Worm (Caenorhabditis elegans) whole organism, young adult: ENCODE data around the gene str-88.
A peak's percentile ranks its signal among the peaks of the same experiment; 100 is the strongest.

Experiments
- F23B12.7 ChIP-seq: sonication (generic microtip); optimal IDR thresholded peaks from 2 replicates; lab custom pipeline; 2017; ENCODE audit warnings: missing genetic modification characterization, mild to moderate bottlenecking, missing compliant biosample characterization, antibody characterized with exemption, moderate library complexity; ENCODE audit not compliant: insufficient read depth
- F39B2.1 ChIP-seq: fragments of 200-800 bp; sonication (Bioruptor generic); IDR thresholded peaks from 2 replicates; pipeline ENCODE4 v1.3.6; 2022; ENCODE audit warnings: missing genetic modification reagents, missing genetic modification characterization, missing compliant biosample characterization
- F49E8.2 ChIP-seq: sonication (generic microtip); optimal IDR thresholded peaks from 3 replicates; lab custom pipeline; 2017; ENCODE audit warnings: missing genetic modification characterization, mild to moderate bottlenecking, missing compliant biosample characterization, antibody characterized with exemption, moderate library complexity; ENCODE audit not compliant: insufficient read depth
- F55B11.4 ChIP-seq: sonication (generic microtip); optimal IDR thresholded peaks from 2 replicates; lab custom pipeline; 2016; ENCODE audit warnings: missing compliant biosample characterization, missing genetic modification characterization, borderline replicate concordance; ENCODE audit not compliant: insufficient read depth
- F57A8.1 ChIP-seq: fragments of 200-800 bp; sonication (Bioruptor generic); optimal IDR thresholded peaks from 2 replicates; lab custom pipeline; 2018; ENCODE audit warnings: mild to moderate bottlenecking, missing genetic modification characterization, moderate library complexity, missing compliant biosample characterization
- K11D2.4 ChIP-seq: fragments of 200-800 bp; sonication (Bioruptor generic); IDR thresholded peaks from 2 replicates; pipeline ENCODE4 v1.3.6; 2022; ENCODE audit warnings: missing genetic modification reagents, missing genetic modification characterization, missing compliant biosample characterization
- Y53G8AR.9 ChIP-seq: fragments of 200-800 bp; sonication (Bioruptor generic); conservative IDR thresholded peaks from 2 replicates; pipeline ENCODE4 v1.3.6; 2022; ENCODE audit warnings: missing genetic modification reagents, missing genetic modification characterization, missing compliant biosample characterization
- Y56A3A.18 ChIP-seq: fragments of 200-800 bp; sonication (Bioruptor generic); IDR thresholded peaks from 2 replicates; pipeline ENCODE4 v1.3.6; 2022; ENCODE audit warnings: missing genetic modification reagents, missing genetic modification characterization, missing compliant biosample characterization
- Y67H2A.10 ChIP-seq: fragments of 200-800 bp; sonication (Bioruptor generic); conservative IDR thresholded peaks from 2 replicates; pipeline ENCODE4 v1.3.6; 2022; ENCODE audit warnings: missing genetic modification reagents, missing genetic modification characterization, missing compliant biosample characterization
- Y79H2A.3 ChIP-seq: fragments of 200-800 bp; sonication (Bioruptor generic); conservative IDR thresholded peaks from 2 replicates; pipeline ENCODE4 v1.3.6; 2022; ENCODE audit warnings: missing genetic modification reagents, missing genetic modification characterization, missing compliant biosample characterization
- ZK185.1 ChIP-seq: sonication (generic microtip); optimal IDR thresholded peaks from 2 replicates; lab custom pipeline; 2016; ENCODE audit warnings: mild to moderate bottlenecking, missing genetic modification characterization, missing compliant biosample characterization; ENCODE audit not compliant: poor library complexity, severe bottlenecking
- akir-1 ChIP-seq: fragments of 200-800 bp; sonication (Bioruptor generic); optimal IDR thresholded peaks from 2 replicates; lab custom pipeline; 2018; ENCODE audit warnings: mild to moderate bottlenecking, missing genetic modification characterization, moderate library complexity, missing compliant biosample characterization
- atf-7 ChIP-seq: sonication (generic microtip); optimal IDR thresholded peaks from 2 replicates; lab custom pipeline; 2017; ENCODE audit warnings: mild to moderate bottlenecking, missing genetic modification characterization, missing compliant biosample characterization
- attf-3 ChIP-seq: fragments of 200-800 bp; sonication (Bioruptor generic); conservative IDR thresholded peaks from 2 replicates; pipeline ENCODE4 v1.3.6; 2022; ENCODE audit warnings: missing genetic modification reagents, missing genetic modification characterization, missing compliant biosample characterization
- attf-6 ChIP-seq: fragments of 200-800 bp; sonication (Bioruptor generic); IDR thresholded peaks from 2 replicates; pipeline ENCODE4 v1.3.6; 2022; ENCODE audit warnings: missing genetic modification reagents, missing genetic modification characterization, missing compliant biosample characterization
- ccch-3 ChIP-seq: fragments of 200-800 bp; sonication (Bioruptor generic); optimal IDR thresholded peaks from 2 replicates; lab custom pipeline; 2018; ENCODE audit warnings: mild to moderate bottlenecking, missing genetic modification characterization, missing compliant biosample characterization
- cebp-1 ChIP-seq, 2 experiments: fragments of 200-800 bp in 1 of 2; sonication (Bioruptor generic) in 1 of 2; sonication (generic microtip) in 1 of 2; IDR thresholded peaks in 1 of 2; optimal IDR thresholded peaks in 1 of 2; 2 replicates each; pipeline versions ENCODE4 v1.3.6 to Lab custom; 2017 to 2022; ENCODE audit warnings: missing compliant biosample characterization in 2 of 2, missing genetic modification characterization in 2 of 2, mild to moderate bottlenecking in 1 of 2, missing genetic modification reagents in 1 of 2, moderate library complexity in 1 of 2
- ceh-27 ChIP-seq: fragments of 200-800 bp; sonication (Bioruptor generic); optimal IDR thresholded peaks from 2 replicates; lab custom pipeline; 2018; ENCODE audit warnings: mild to moderate bottlenecking, missing genetic modification characterization, moderate library complexity, missing compliant biosample characterization
- ceh-79 ChIP-seq: sonication (generic microtip); optimal IDR thresholded peaks from 2 replicates; lab custom pipeline; 2017; ENCODE audit warnings: mild to moderate bottlenecking, missing genetic modification characterization, missing compliant biosample characterization
- ceh-91 ChIP-seq: fragments of 200-800 bp; sonication (Bioruptor generic); IDR thresholded peaks from 2 replicates; pipeline ENCODE4 v1.3.6; 2022; ENCODE audit warnings: missing genetic modification reagents, missing genetic modification characterization, missing compliant biosample characterization
- chd-7 ChIP-seq: sonication (generic microtip); optimal IDR thresholded peaks from 2 replicates; lab custom pipeline; 2016; ENCODE audit warnings: mild to moderate bottlenecking, missing genetic modification characterization, moderate library complexity, missing compliant biosample characterization
- dpff-1 ChIP-seq: sonication (generic microtip); optimal IDR thresholded peaks from 2 replicates; lab custom pipeline; 2017; ENCODE audit warnings: mild to moderate bottlenecking, missing genetic modification characterization, missing compliant biosample characterization
- dpl-1 ChIP-seq: fragments of 150-350 bp; optimal IDR thresholded peaks from 2 replicates; lab custom pipeline; 2014; ENCODE audit warnings: missing biosample characterization, missing genetic modification reagents, missing genetic modification characterization
- egl-18 ChIP-seq: fragments of 200-800 bp; sonication (Bioruptor generic); IDR thresholded peaks from 2 replicates; pipeline ENCODE4 v1.3.6; 2022; ENCODE audit warnings: missing genetic modification reagents, missing genetic modification characterization, missing compliant biosample characterization
- egl-44 ChIP-seq: fragments of 200-800 bp; sonication (Bioruptor generic); IDR thresholded peaks from 2 replicates; pipeline ENCODE4 v1.3.6; 2022; ENCODE audit warnings: missing genetic modification reagents, missing genetic modification characterization, missing compliant biosample characterization
- egrh-3 ChIP-seq: fragments of 200-800 bp; sonication (Bioruptor generic); IDR thresholded peaks from 2 replicates; pipeline ENCODE4 v1.3.6; 2022; ENCODE audit warnings: missing genetic modification reagents, missing genetic modification characterization, missing compliant biosample characterization
- him-1 ChIP-seq: sonication (generic microtip); optimal IDR thresholded peaks from 2 replicates; lab custom pipeline; 2016; ENCODE audit warnings: missing genotype, missing genetic modification reagents, missing genetic modification characterization, missing compliant biosample characterization
- hlh-12 ChIP-seq: sonication (generic microtip); optimal IDR thresholded peaks from 2 replicates; lab custom pipeline; 2016; ENCODE audit warnings: missing genetic modification characterization, missing compliant biosample characterization
- hmg-20 ChIP-seq: fragments of 200-800 bp; sonication (Bioruptor generic); IDR thresholded peaks from 2 replicates; pipeline ENCODE4 v1.3.6; 2022; ENCODE audit warnings: missing genetic modification reagents, missing genetic modification characterization, missing compliant biosample characterization
- let-526 ChIP-seq: fragments of 200-800 bp; sonication (Bioruptor generic); IDR thresholded peaks from 2 replicates; pipeline ENCODE4 v1.3.6; 2022; ENCODE audit warnings: missing genetic modification reagents, missing genetic modification characterization, missing compliant biosample characterization
- lin-40 ChIP-seq: sonication (generic microtip); optimal IDR thresholded peaks from 2 replicates; lab custom pipeline; 2016; ENCODE audit warnings: missing genetic modification characterization, mild to moderate bottlenecking, missing compliant biosample characterization, missing genotype, missing genetic modification reagents
- lin-54 ChIP-seq: fragments of 200-800 bp; sonication (Bioruptor generic); optimal IDR thresholded peaks from 2 replicates; lab custom pipeline; 2018; ENCODE audit warnings: mild to moderate bottlenecking, missing genetic modification characterization, missing compliant biosample characterization
- lsl-1 ChIP-seq: fragments of 200-800 bp; sonication (Bioruptor generic); optimal IDR thresholded peaks from 2 replicates; lab custom pipeline; 2018; ENCODE audit warnings: mild to moderate bottlenecking, missing genetic modification characterization, moderate library complexity, missing compliant biosample characterization
- lsy-27 ChIP-seq: sonication (generic microtip); optimal IDR thresholded peaks from 2 replicates; lab custom pipeline; 2017; ENCODE audit warnings: missing genetic modification characterization, mild to moderate bottlenecking, missing compliant biosample characterization, antibody characterized with exemption, missing genotype, borderline replicate concordance; ENCODE audit not compliant: insufficient read depth
- madf-10 ChIP-seq: sonication (generic microtip); optimal IDR thresholded peaks from 2 replicates; lab custom pipeline; 2016; ENCODE audit warnings: mild to moderate bottlenecking, missing genetic modification characterization, missing compliant biosample characterization
- nfyb-1 ChIP-seq: fragments of 200-800 bp; sonication (Bioruptor generic); IDR thresholded peaks from 2 replicates; pipeline ENCODE4 v1.3.6; 2022; ENCODE audit warnings: missing genetic modification reagents, missing genetic modification characterization, missing compliant biosample characterization
- nhr-120 ChIP-seq: fragments of 200-800 bp; sonication (Bioruptor generic); IDR thresholded peaks from 2 replicates; pipeline ENCODE4 v1.3.6; 2022; ENCODE audit warnings: missing genetic modification characterization, missing compliant biosample characterization
- nhr-179 ChIP-seq: sonication (generic microtip); optimal IDR thresholded peaks from 2 replicates; lab custom pipeline; 2016; ENCODE audit warnings: mild to moderate bottlenecking, missing genetic modification characterization, missing compliant biosample characterization
- pbrm-1 ChIP-seq: fragments of 200-800 bp; sonication (Bioruptor generic); IDR thresholded peaks from 2 replicates; pipeline ENCODE4 v1.3.6; 2022; ENCODE audit warnings: missing genetic modification reagents, missing genetic modification characterization, missing compliant biosample characterization
- pha-4 ChIP-seq: fragments of 150-350 bp; sonication (generic microtip); optimal IDR thresholded peaks from 2 replicates; lab custom pipeline; 2014; ENCODE audit warnings: missing biosample characterization, missing genetic modification reagents, missing genetic modification characterization
- repo-1 ChIP-seq: sonication (generic microtip); optimal IDR thresholded peaks from 2 replicates; lab custom pipeline; 2017; ENCODE audit warnings: mild to moderate bottlenecking, missing genetic modification characterization, missing compliant biosample characterization
- snpc-3.4 ChIP-seq: sonication (generic microtip); optimal IDR thresholded peaks from 2 replicates; lab custom pipeline; 2017; ENCODE audit warnings: missing genetic modification characterization, mild to moderate bottlenecking, missing compliant biosample characterization, antibody characterized with exemption, moderate library complexity, missing genotype, missing genetic modification reagents
- sptf-2 ChIP-seq: fragments of 200-800 bp; sonication (Bioruptor generic); optimal IDR thresholded peaks from 2 replicates; lab custom pipeline; 2018; ENCODE audit warnings: mild to moderate bottlenecking, missing genetic modification characterization, missing compliant biosample characterization
- tbx-9 ChIP-seq: sonication (generic microtip); optimal IDR thresholded peaks from 2 replicates; lab custom pipeline; 2016; ENCODE audit warnings: borderline replicate concordance, missing genetic modification characterization, inconsistent platforms, missing compliant biosample characterization
- unc-62 ChIP-seq: fragments of 150-350 bp; optimal IDR thresholded peaks from 2 replicates; lab custom pipeline; 2014; ENCODE audit warnings: missing biosample characterization, missing genetic modification reagents, missing genetic modification characterization
- zfh-2 ChIP-seq: fragments of 200-800 bp; sonication (Bioruptor generic); conservative IDR thresholded peaks from 2 replicates; pipeline ENCODE4 v1.3.6; 2022; ENCODE audit warnings: missing genetic modification reagents, missing genetic modification characterization, missing compliant biosample characterization
- ztf-18 ChIP-seq: sonication (generic microtip); optimal IDR thresholded peaks from 2 replicates; lab custom pipeline; 2016; ENCODE audit warnings: missing genotype, mild to moderate bottlenecking, missing genetic modification characterization, missing compliant biosample characterization
- ztf-26 ChIP-seq: sonication (generic microtip); optimal IDR thresholded peaks from 2 replicates; lab custom pipeline; 2017; ENCODE audit warnings: missing genetic modification characterization, missing compliant biosample characterization

str-88 gene

ce11 chrV:15395347-15395746 is 11.7 kb upstream of the str-88 start, which contains the start of gene cyb-3 (continued):
- TF ChIP-seq F39B2.1 (GFP tag; lab: Robert Waterston, UW), result no peak
- TF ChIP-seq egl-44, result no peak
- TF ChIP-seq nfyb-1 (GFP tag; lab: Robert Waterston, UW), result no peak
- no peak for TF ChIP-seq atf-7 (tag; lab: Kevin White, UChicago)
- no peak for TF ChIP-seq akir-1 (GFP tag; lab: Kevin White, UChicago)
- no peak for TF ChIP-seq madf-10 (tag; lab: Kevin White, UChicago)
- no peak for TF ChIP-seq nhr-179 (tag; lab: Kevin White, UChicago)
- no peak for TF ChIP-seq ztf-26 (tag; lab: Kevin White, UChicago)
- TF ChIP-seq repo-1 (tag; lab: Kevin White, UChicago), result no peak
- peak; percentile 91 for TF ChIP-seq ceh-91 (GFP tag; lab: Robert Waterston, UW)
- TF ChIP-seq hmg-20, result no peak
- TF ChIP-seq unc-62, result no peak
- TF ChIP-seq ceh-27, result no peak
- no peak for TF ChIP-seq ZK185.1 (tag; lab: Kevin White, UChicago)
- TF ChIP-seq snpc-3.4, result peak; percentile 68
- no peak for TF ChIP-seq Y79H2A.3
- TF ChIP-seq attf-3 (GFP tag; lab: Robert Waterston, UW), result no peak
- TF ChIP-seq Y67H2A.10 (GFP tag; lab: Robert Waterston, UW), result no peak
- TF ChIP-seq egrh-3 (GFP tag; lab: Robert Waterston, UW), result no peak
- TF ChIP-seq lin-54 (GFP tag; lab: Kevin White, UChicago), result peak; percentile 75
- no peak for TF ChIP-seq chd-7 (tag; lab: Kevin White, UChicago)
- no peak for TF ChIP-seq lsy-27 (tag; lab: Kevin White, UChicago)
- TF ChIP-seq Y53G8AR.9 (GFP tag; lab: Robert Waterston, UW), result 0 out of 2 replicates have a peak, but pooled peaks have one; percentile 24
- TF ChIP-seq dpl-1, result peak; percentile 85
- TF ChIP-seq F23B12.7 (tag; lab: Kevin White, UChicago), result no peak
- no peak for TF ChIP-seq F55B11.4
- peak; percentile 82 for TF ChIP-seq lsl-1 (GFP tag; lab: Kevin White, UChicago)
- TF ChIP-seq lin-40 (tag; lab: Kevin White, UChicago), result no peak
- no peak for TF ChIP-seq cebp-1 (GFP tag; IDR thresholded peaks at IDR 0.05; lab: Robert Waterston, UW)
- TF ChIP-seq cebp-1 (tag; optimal IDR thresholded peaks at IDR 0.05; lab: Kevin White, UChicago), result no peak
- TF ChIP-seq egl-18, result no peak
- TF ChIP-seq F57A8.1, result no peak
- no peak for TF ChIP-seq K11D2.4
- no peak for TF ChIP-seq zfh-2 (GFP tag; lab: Robert Waterston, UW)
- no peak for TF ChIP-seq tbx-9
- no peak for TF ChIP-seq him-1 (tag; lab: Kevin White, UChicago)
- TF ChIP-seq pbrm-1 (GFP tag; lab: Robert Waterston, UW), result peak; percentile 28; the same call in 1 of the 2 replicates
- TF ChIP-seq F49E8.2 (tag; lab: Kevin White, UChicago), result peak; percentile 80
- peak; percentile 20 for TF ChIP-seq ztf-18 (tag; lab: Kevin White, UChicago)
- no peak for TF ChIP-seq pha-4 (tag; lab: Kevin White, UChicago)
- no peak for TF ChIP-seq nhr-120
- TF ChIP-seq sptf-2 (GFP tag; lab: Kevin White, UChicago), result no peak
- no peak for TF ChIP-seq attf-6 (GFP tag; lab: Robert Waterston, UW)
- no peak for TF ChIP-seq ceh-79 (tag; lab: Kevin White, UChicago)
- TF ChIP-seq ccch-3 (GFP tag; lab: Kevin White, UChicago), result no peak
- no peak for TF ChIP-seq Y56A3A.18 (GFP tag; lab: Robert Waterston, UW)
- TF ChIP-seq dpff-1 (tag; lab: Kevin White, UChicago), result no peak
- no peak for TF ChIP-seq hlh-12
- TF ChIP-seq let-526 (GFP tag; lab: Robert Waterston, UW), result no peak
